Worm (Caenorhabditis elegans) whole organism, mixed stage, embryonic: Measurements from ENCODE around the gene C15F1.5.

ENCODE experiments used
- blmp-1 ChIP-seq: fragments of 150-350 bp; optimal IDR thresholded peaks from 2 replicates; lab custom pipeline; 2014; ENCODE audit warnings: missing biosample characterization, missing genetic modification characterization
- lsy-2 ChIP-seq: fragments of 150-350 bp; optimal IDR thresholded peaks from 2 replicates; lab custom pipeline; 2014; ENCODE audit warnings: missing biosample characterization, missing genetic modification characterization
- mep-1 ChIP-seq: fragments of 150-350 bp; optimal IDR thresholded peaks from 2 replicates; lab custom pipeline; 2017; ENCODE audit warnings: missing biosample characterization, missing genetic modification reagents, missing genetic modification characterization, inconsistent platforms
- nhr-12 ChIP-seq: fragments of 150-350 bp; optimal IDR thresholded peaks from 2 replicates; lab custom pipeline; 2014; ENCODE audit warnings: missing biosample characterization, missing genetic modification characterization
- nhr-237 ChIP-seq: fragments of 150-350 bp; optimal IDR thresholded peaks from 2 replicates; lab custom pipeline; 2014; ENCODE audit warnings: missing biosample characterization, missing genetic modification characterization
- sem-2 ChIP-seq: fragments of 200-800 bp; sonication (Bioruptor generic); optimal IDR thresholded peaks from 2 replicates; lab custom pipeline; 2018; ENCODE audit warnings: mild to moderate bottlenecking, missing genetic modification characterization, missing compliant biosample characterization
- snpc-4 ChIP-seq: fragments of 150-350 bp; optimal IDR thresholded peaks from 2 replicates; lab custom pipeline; 2014; ENCODE audit warnings: missing biosample characterization, missing genetic modification characterization
- tbx-8 ChIP-seq: fragments of 200-800 bp; sonication (Bioruptor generic); optimal IDR thresholded peaks from 2 replicates; lab custom pipeline; 2018; ENCODE audit warnings: mild to moderate bottlenecking, missing genetic modification characterization, moderate library complexity, missing compliant biosample characterization
- unc-120 ChIP-seq: sonication (generic microtip); optimal IDR thresholded peaks from 2 replicates; lab custom pipeline; 2017; ENCODE audit warnings: missing genetic modification characterization, missing compliant biosample characterization; ENCODE audit not compliant: poor library complexity, severe bottlenecking
- unc-39 ChIP-seq: fragments of 150-350 bp; optimal IDR thresholded peaks from 2 replicates; lab custom pipeline; 2014; ENCODE audit warnings: missing biosample characterization, missing genetic modification characterization
- unc-62 ChIP-seq: fragments of 150-350 bp; optimal IDR thresholded peaks from 2 replicates; lab custom pipeline; 2014; ENCODE audit warnings: missing biosample characterization, missing genetic modification reagents, missing genetic modification characterization
- zip-8 ChIP-seq: fragments of 150-350 bp; optimal IDR thresholded peaks from 2 replicates; lab custom pipeline; 2014; ENCODE audit warnings: missing biosample characterization, missing genetic modification characterization
- ztf-11 ChIP-seq: fragments of 150-350 bp; optimal IDR thresholded peaks from 2 replicates; lab custom pipeline; 2014; ENCODE audit warnings: missing biosample characterization, missing genetic modification characterization

DNA sequence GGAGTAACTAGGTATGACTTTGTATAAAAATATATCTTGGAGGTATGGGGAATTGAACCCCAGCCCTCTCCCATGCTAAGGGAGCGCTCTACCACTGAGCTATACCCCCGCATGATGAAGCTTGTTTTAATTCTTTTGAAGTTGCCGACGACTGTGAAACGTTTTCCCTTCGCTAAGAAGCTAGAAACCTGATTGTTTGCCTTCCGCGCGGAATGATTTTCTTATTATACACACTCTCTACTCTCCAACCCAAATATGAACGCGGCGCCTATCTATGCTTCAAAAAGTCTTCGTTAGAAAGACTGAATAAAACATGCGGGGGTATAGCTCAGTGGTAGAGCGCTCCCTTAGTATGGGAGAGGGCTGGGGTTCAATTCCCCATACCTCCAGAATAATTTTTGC is 32.5 kb upstream of the C15F1.5 start:
- TF ChIP-seq sem-2 (GFP tag; lab: Kevin White, UChicago), result no peak
- TF ChIP-seq nhr-237 (tag; lab: Kevin White, UChicago), result no peak
- TF ChIP-seq blmp-1 (tag; lab: Kevin White, UChicago), result no peak
- no peak for TF ChIP-seq snpc-4
- no peak for TF ChIP-seq ztf-11 (tag; lab: Kevin White, UChicago)
- TF ChIP-seq unc-39 (tag; lab: Kevin White, UChicago), result no peak
- TF ChIP-seq mep-1 (tag; lab: Kevin White, UChicago), result no peak
- TF ChIP-seq nhr-12 (tag; lab: Kevin White, UChicago), result no peak
- TF ChIP-seq zip-8 (tag; lab: Kevin White, UChicago), result no peak
- no peak for TF ChIP-seq lsy-2 (tag; lab: Kevin White, UChicago)
- no peak for TF ChIP-seq tbx-8 (GFP tag; lab: Kevin White, UChicago)
- no peak for TF ChIP-seq unc-120
- TF ChIP-seq unc-62 (GFP tag; lab: Kevin White, UChicago), result no peak
